Fruit fly (Drosophila melanogaster) whole organism, prepupa: ENCODE data around the gene Syx5.

ENCODE experiments used
- Blimp-1 ChIP-seq: fragments of 200-800 bp; sonication (Bioruptor generic); optimal IDR thresholded peaks from 3 replicates; lab custom pipeline; 2017; ENCODE audit warnings: missing biosample characterization, missing genetic modification characterization, mild to moderate bottlenecking, moderate library complexity, missing genetic modification reagents
- CG11294 ChIP-seq: fragments of 200-800 bp; sonication (Bioruptor generic); IDR thresholded peaks from 2 replicates; pipeline ENCODE4 v1.3.6; 2022; ENCODE audit warnings: missing biosample characterization, missing genetic modification characterization
- CG11762 ChIP-seq: fragments of 200-800 bp; sonication (Bioruptor generic); optimal IDR thresholded peaks from 3 replicates; lab custom pipeline; 2016; ENCODE audit warnings: missing biosample characterization, missing genetic modification characterization; ENCODE audit not compliant: insufficient read depth
- CG15336 ChIP-seq: fragments of 200-800 bp; sonication (Bioruptor generic); IDR thresholded peaks from 2 replicates; pipeline ENCODE4 v1.3.6; 2022; ENCODE audit warnings: missing biosample characterization, missing genetic modification characterization
- CG1621 ChIP-seq: fragments of 200-800 bp; sonication (Bioruptor generic); optimal IDR thresholded peaks from 3 replicates; lab custom pipeline; 2018; ENCODE audit warnings: missing biosample characterization, mild to moderate bottlenecking, missing genetic modification characterization
- CG16779 ChIP-seq: fragments of 200-800 bp; sonication (Bioruptor generic); optimal IDR thresholded peaks from 3 replicates; lab custom pipeline; 2017; ENCODE audit warnings: missing biosample characterization, mild to moderate bottlenecking, missing genetic modification characterization
- CG3032 ChIP-seq: fragments of 200-800 bp; optimal IDR thresholded peaks from 2 replicates; lab custom pipeline; 2019; ENCODE audit warnings: missing biosample characterization, mild to moderate bottlenecking, missing genetic modification characterization, moderate library complexity
- CG32006 ChIP-seq: fragments of 200-800 bp; sonication (Bioruptor generic); optimal IDR thresholded peaks from 3 replicates; lab custom pipeline; 2017; ENCODE audit warnings: missing biosample characterization, mild to moderate bottlenecking, missing genetic modification characterization
- CG3919 ChIP-seq: fragments of 200-800 bp; sonication (Bioruptor generic); optimal IDR thresholded peaks from 3 replicates; lab custom pipeline; 2016; ENCODE audit warnings: missing biosample characterization, missing genetic modification characterization
- CG4318 ChIP-seq: fragments of 200-800 bp; sonication (Bioruptor generic); optimal IDR thresholded peaks from 3 replicates; lab custom pipeline; 2017; ENCODE audit warnings: missing biosample characterization, mild to moderate bottlenecking, missing genetic modification characterization
- CG6163 ChIP-seq: fragments of 200-800 bp; sonication (Bioruptor generic); IDR thresholded peaks from 3 replicates; pipeline ENCODE4 v1.3.6; 2022; ENCODE audit warnings: missing biosample characterization, missing genetic modification characterization
- CG6276 ChIP-seq: fragments of 200-800 bp; sonication (Bioruptor generic); optimal IDR thresholded peaks from 2 replicates; lab custom pipeline; 2017; ENCODE audit warnings: missing biosample characterization, mild to moderate bottlenecking, missing genetic modification characterization
- CG8319 ChIP-seq: fragments of 200-800 bp; sonication (Bioruptor generic); optimal IDR thresholded peaks from 3 replicates; lab custom pipeline; 2016; ENCODE audit warnings: missing biosample characterization, missing genetic modification characterization
- CG8632 ChIP-seq: fragments of 200-800 bp; sonication (Bioruptor generic); optimal IDR thresholded peaks from 3 replicates; lab custom pipeline; 2016; ENCODE audit warnings: missing biosample characterization, missing genetic modification characterization
- Eip75B ChIP-seq: fragments of 200-800 bp; sonication (Bioruptor generic); optimal IDR thresholded peaks from 3 replicates; lab custom pipeline; 2016; ENCODE audit warnings: missing biosample characterization, missing genetic modification characterization
- Eip78C ChIP-seq: fragments of 200-800 bp; sonication (Bioruptor generic); peaks from one replicate; lab custom pipeline; 2016; ENCODE audit warnings: missing biosample characterization, missing genetic modification characterization
- Eip93F ChIP-seq: fragments of 200-800 bp; sonication (Bioruptor generic); optimal IDR thresholded peaks from 2 replicates; lab custom pipeline; 2016; ENCODE audit warnings: missing biosample characterization, mild to moderate bottlenecking, missing genetic modification characterization
- Ets21C ChIP-seq: fragments of 200-800 bp; sonication (Bioruptor generic); optimal IDR thresholded peaks from 3 replicates; lab custom pipeline; 2016; ENCODE audit warnings: missing biosample characterization, missing genetic modification characterization
- Ets96B ChIP-seq: fragments of 200-800 bp; optimal IDR thresholded peaks from 2 replicates; lab custom pipeline; 2019; ENCODE audit warnings: missing biosample characterization, mild to moderate bottlenecking, missing genetic modification characterization, moderate library complexity
- Gug ChIP-seq: fragments of 200-800 bp; sonication (Bioruptor generic); IDR thresholded peaks from 2 replicates; pipeline ENCODE4 v1.3.6; 2022; ENCODE audit warnings: missing biosample characterization, missing genetic modification characterization
- Hr38 ChIP-seq: sonication (Bioruptor generic); optimal IDR thresholded peaks from 2 replicates; lab custom pipeline; 2016; ENCODE audit warnings: missing biosample characterization, missing genetic modification characterization
- Hr39 ChIP-seq: fragments of 200-800 bp; sonication (Bioruptor generic); optimal IDR thresholded peaks from 2 replicates; lab custom pipeline; 2016; ENCODE audit warnings: missing biosample characterization, missing genetic modification characterization
- Hr4 ChIP-seq: fragments of 200-800 bp; sonication (Bioruptor generic); optimal IDR thresholded peaks from 3 replicates; lab custom pipeline; 2016; ENCODE audit warnings: missing biosample characterization, missing genetic modification characterization
- Lpt ChIP-seq: fragments of 200-800 bp; sonication (Bioruptor generic); optimal IDR thresholded peaks from 3 replicates; lab custom pipeline; 2016; ENCODE audit warnings: missing biosample characterization, missing genetic modification characterization
- OdsH ChIP-seq: fragments of 200-800 bp; sonication (Bioruptor generic); optimal IDR thresholded peaks from 3 replicates; lab custom pipeline; 2016; ENCODE audit warnings: missing biosample characterization, missing genetic modification characterization
- Smox ChIP-seq: fragments of 200-800 bp; sonication (Bioruptor generic); optimal IDR thresholded peaks from 3 replicates; lab custom pipeline; 2016; ENCODE audit warnings: missing biosample characterization, missing genetic modification characterization
- Sox14 ChIP-seq: fragments of 200-800 bp; sonication (Bioruptor generic); optimal IDR thresholded peaks from 3 replicates; lab custom pipeline; 2016; ENCODE audit warnings: missing biosample characterization, missing genetic modification characterization
- achi ChIP-seq: fragments of 200-800 bp; sonication (Bioruptor generic); optimal IDR thresholded peaks from 3 replicates; lab custom pipeline; 2016; ENCODE audit warnings: missing biosample characterization, missing genetic modification characterization
- acj6 ChIP-seq: fragments of 200-800 bp; sonication (Bioruptor generic); optimal IDR thresholded peaks from 3 replicates; lab custom pipeline; 2016; ENCODE audit warnings: missing biosample characterization, missing genetic modification characterization
- cyc ChIP-seq: fragments of 200-800 bp; sonication (Bioruptor generic); optimal IDR thresholded peaks from 3 replicates; lab custom pipeline; 2016; ENCODE audit warnings: missing biosample characterization, missing genetic modification characterization
- dac ChIP-seq: fragments of 200-800 bp; sonication (Bioruptor generic); optimal IDR thresholded peaks from 2 replicates; lab custom pipeline; 2017; ENCODE audit warnings: missing biosample characterization, mild to moderate bottlenecking, missing genetic modification characterization
- dsx ChIP-seq: fragments of 200-800 bp; optimal IDR thresholded peaks from 3 replicates; lab custom pipeline; 2019; ENCODE audit warnings: missing biosample characterization, mild to moderate bottlenecking, missing genetic modification characterization, moderate library complexity; ENCODE audit not compliant: poor library complexity, severe bottlenecking
- eg ChIP-seq: fragments of 200-800 bp; sonication (Bioruptor generic); IDR thresholded peaks from 3 replicates; pipeline ENCODE4 v1.3.6; 2022; ENCODE audit warnings: missing biosample characterization, missing genetic modification characterization
- fd85E ChIP-seq: fragments of 200-800 bp; sonication (Bioruptor generic); optimal IDR thresholded peaks from 3 replicates; lab custom pipeline; 2016; ENCODE audit warnings: missing biosample characterization, missing genetic modification characterization
- fkh ChIP-seq: fragments of 200-800 bp; sonication (Bioruptor generic); optimal IDR thresholded peaks from 3 replicates; lab custom pipeline; 2017; ENCODE audit warnings: missing biosample characterization, mild to moderate bottlenecking, missing genetic modification characterization, moderate library complexity
- net ChIP-seq: fragments of 200-800 bp; sonication (Bioruptor generic); optimal IDR thresholded peaks from 3 replicates; lab custom pipeline; 2016; ENCODE audit warnings: missing biosample characterization, missing genetic modification characterization
- pdm3 ChIP-seq: fragments of 200-800 bp; sonication (Bioruptor generic); optimal IDR thresholded peaks from 3 replicates; lab custom pipeline; 2016; ENCODE audit warnings: missing biosample characterization, missing genetic modification characterization
- salr ChIP-seq, 2 experiments: fragments of 200-800 bp; sonication (Bioruptor generic); optimal IDR thresholded peaks; 3 replicates each; lab custom pipeline; 2016 to 2018; ENCODE audit warnings: missing biosample characterization in 2 of 2, missing genetic modification characterization in 2 of 2, mild to moderate bottlenecking in 1 of 2
- spab ChIP-seq: fragments of 200-800 bp; sonication (Bioruptor generic); optimal IDR thresholded peaks from 2 replicates; lab custom pipeline; 2017; ENCODE audit warnings: missing biosample characterization, mild to moderate bottlenecking, missing genetic modification characterization, missing genetic modification reagents
- svp ChIP-seq: fragments of 200-800 bp; sonication (Bioruptor generic); peaks from one replicate; lab custom pipeline; 2016; ENCODE audit warnings: missing biosample characterization, missing genetic modification characterization
- topi ChIP-seq: fragments of 200-800 bp; sonication (Bioruptor generic); optimal IDR thresholded peaks from 3 replicates; lab custom pipeline; 2016; ENCODE audit warnings: missing biosample characterization, missing genetic modification characterization

Gene Syx5

dm6 chr2L:16275809-16276178, 31.4 kb upstream of the Syx5 start (continued):
- TF ChIP-seq CG11294 (GFP tag; lab: Robert Waterston, UW) (peak; percentile 59), CG3919 (GFP tag; lab: Kevin White, UChicago) (peak; percentile 27), Blimp-1 (no peak), CG8319 (GFP tag; lab: Kevin White, UChicago) (no peak), CG3032 (peak; percentile 15), net (GFP tag; lab: Kevin White, UChicago) (peak; percentile 32), CG16779 (tag; lab: Kevin White, UChicago) (peak; percentile 36)

dm6 chr2L:16276820-16277219, 30.3 kb upstream of the Syx5 start:
- TF ChIP-seq CG4318 (no peak), Gug (GFP tag; lab: Robert Waterston, UW) (no peak), Hr39 (GFP tag; lab: Kevin White, UChicago) (no peak), spab (GFP tag; lab: Kevin White, UChicago) (no peak), acj6 (GFP tag; lab: Kevin White, UChicago) (no peak), svp (GFP tag; lab: Kevin White, UChicago) (no peak), fkh (GFP tag; lab: Kevin White, UChicago) (peak; percentile 38), Eip75B (GFP tag; lab: Kevin White, UChicago) (no peak), Ets96B (tag; lab: Kevin White, UChicago) (no peak), CG8632 (GFP tag; lab: Kevin White, UChicago) (no peak), CG1621 (tag; lab: Kevin White, UChicago) (no peak), dac (GFP tag; lab: Kevin White, UChicago) (no peak), dsx (GFP tag; lab: Kevin White, UChicago) (peak; percentile 70), CG15336 (GFP tag; lab: Robert Waterston, UW) (no peak), Lpt (GFP tag; lab: Kevin White, UChicago) (no peak), pdm3 (GFP tag; lab: Kevin White, UChicago) (no peak), cyc (no peak)
- TF ChIP-seq, all 60 proteins: peak for 2

- TF ChIP-seq pdm3 (GFP tag; lab: Kevin White, UChicago) (no peak), fkh (GFP tag; lab: Kevin White, UChicago) (no peak), CG11762 (GFP tag; lab: Kevin White, UChicago) (no peak), topi (GFP tag; lab: Kevin White, UChicago) (no peak), CG8319 (GFP tag; lab: Kevin White, UChicago) (no peak), Smox (GFP tag; lab: Kevin White, UChicago) (no peak), svp (GFP tag; lab: Kevin White, UChicago) (no peak), CG32006 (no peak), OdsH (GFP tag; lab: Kevin White, UChicago) (no peak), Sox14 (GFP tag; lab: Kevin White, UChicago) (no peak), net (GFP tag; lab: Kevin White, UChicago) (no peak)
- TF ChIP-seq, all 60 proteins: peak for 0
These were observed 29.2 kb upstream of the Syx5 start for dm6 chr2L:16277922-16278321.

- TF ChIP-seq Eip78C (peak; percentile 45), achi (no peak), CG1621 (tag; lab: Kevin White, UChicago) (no peak), Hr38 (GFP tag; lab: Kevin White, UChicago) (no peak), spab (GFP tag; lab: Kevin White, UChicago) (no peak)
These were observed 28.3 kb upstream of the Syx5 start for dm6 chr2L:16278842-16279241.

- TF ChIP-seq CG6276 (GFP tag; lab: Kevin White, UChicago) (peak; percentile 92), Blimp-1 (peak; percentile 7), salr (GFP tag; optimal IDR thresholded peaks at IDR 0.05; lab: Kevin White, UChicago) (peak; percentile 72 to 98), CG16779 (tag; lab: Kevin White, UChicago) (peak; percentile 80), CG11762 (GFP tag; lab: Kevin White, UChicago) (peak; percentile 84), CG3919 (GFP tag; lab: Kevin White, UChicago) (peak; percentile 89), fkh (GFP tag; lab: Kevin White, UChicago) (peak; percentile 63), Hr4 (GFP tag; lab: Kevin White, UChicago) (peak; percentile 98), CG3032 (peak; percentile 86), Eip75B (GFP tag; lab: Kevin White, UChicago) (peak; percentile 89), Eip93F (GFP tag; lab: Kevin White, UChicago) (no peak), CG32006 (peak; percentile 99), pdm3 (GFP tag; lab: Kevin White, UChicago) (peak; percentile 93), Sox14 (GFP tag; lab: Kevin White, UChicago) (peak; percentile 91), spab (GFP tag; lab: Kevin White, UChicago) (peak; percentile 79), CG6163 (GFP tag; lab: Robert Waterston, UW) (peak; percentile 72), OdsH (GFP tag; lab: Kevin White, UChicago) (peak; percentile 93), fd85E (GFP tag; lab: Kevin White, UChicago) (no peak), Gug (GFP tag; lab: Robert Waterston, UW) (peak; percentile 84), achi (peak; percentile 93), svp (GFP tag; lab: Kevin White, UChicago) (peak; percentile 79), Ets21C (GFP tag; lab: Kevin White, UChicago) (peak; percentile 42), eg (GFP tag; lab: Robert Waterston, UW) (peak; percentile 82), dac (GFP tag; lab: Kevin White, UChicago) (peak; percentile 93)
These were observed 27.3 kb upstream of the Syx5 start for dm6 chr2L:16279774-16280252.
